Worm (Caenorhabditis elegans) whole organism, young adult: ENCODE results near the gene C25H3.17.

ENCODE experiments used
- B0019.2 ChIP-seq: fragments of 200-800 bp; sonication (Bioruptor generic); conservative IDR thresholded peaks from 2 replicates; pipeline ENCODE4 v1.3.6; 2022; ENCODE audit warnings: missing genetic modification reagents, missing genetic modification characterization, missing compliant biosample characterization
- F10E7.11 ChIP-seq: sonication (generic microtip); optimal IDR thresholded peaks from 2 replicates; lab custom pipeline; 2017; ENCODE audit warnings: mild to moderate bottlenecking, missing genetic modification characterization, moderate library complexity, missing compliant biosample characterization
- F37B4.10 ChIP-seq: fragments of 200-800 bp; sonication (Bioruptor generic); IDR thresholded peaks from 2 replicates; pipeline ENCODE4 v1.3.6; 2022; ENCODE audit warnings: missing genetic modification characterization, missing compliant biosample characterization
- F49E8.2 ChIP-seq: sonication (generic microtip); optimal IDR thresholded peaks from 3 replicates; lab custom pipeline; 2017; ENCODE audit warnings: missing genetic modification characterization, mild to moderate bottlenecking, missing compliant biosample characterization, antibody characterized with exemption, moderate library complexity; ENCODE audit not compliant: insufficient read depth
- F55B11.4 ChIP-seq: sonication (generic microtip); optimal IDR thresholded peaks from 2 replicates; lab custom pipeline; 2016; ENCODE audit warnings: missing compliant biosample characterization, missing genetic modification characterization, borderline replicate concordance; ENCODE audit not compliant: insufficient read depth
- K12H6.12 ChIP-seq: fragments of 200-800 bp; sonication (Bioruptor generic); optimal IDR thresholded peaks from 2 replicates; lab custom pipeline; 2018; ENCODE audit warnings: mild to moderate bottlenecking, missing genetic modification characterization, missing compliant biosample characterization
- efl-1 ChIP-seq: fragments of 150-350 bp; optimal IDR thresholded peaks from 2 replicates; lab custom pipeline; 2014; ENCODE audit warnings: missing biosample characterization, missing genetic modification reagents, missing genetic modification characterization
- nhr-27 ChIP-seq: fragments of 200-800 bp; sonication (Bioruptor generic); optimal IDR thresholded peaks from 2 replicates; lab custom pipeline; 2018; ENCODE audit warnings: mild to moderate bottlenecking, missing genetic modification characterization, moderate library complexity, missing compliant biosample characterization
- repo-1 ChIP-seq: sonication (generic microtip); optimal IDR thresholded peaks from 2 replicates; lab custom pipeline; 2017; ENCODE audit warnings: mild to moderate bottlenecking, missing genetic modification characterization, missing compliant biosample characterization
- sea-2 ChIP-seq: fragments of 200-800 bp; sonication (Bioruptor generic); IDR thresholded peaks from 2 replicates; pipeline ENCODE4 v1.3.6; 2022; ENCODE audit warnings: missing genetic modification characterization, missing compliant biosample characterization
- snpc-3.4 ChIP-seq: sonication (generic microtip); optimal IDR thresholded peaks from 2 replicates; lab custom pipeline; 2017; ENCODE audit warnings: missing genetic modification characterization, mild to moderate bottlenecking, missing compliant biosample characterization, antibody characterized with exemption, moderate library complexity, missing genotype, missing genetic modification reagents

- TF ChIP-seq snpc-3.4 (tag; lab: Kevin White, UChicago) = no peak
- TF ChIP-seq F10E7.11 (tag; lab: Kevin White, UChicago) = no peak
- no peak for TF ChIP-seq F37B4.10 (GFP tag; lab: Robert Waterston, UW)
- TF ChIP-seq F55B11.4 (tag; lab: Kevin White, UChicago) = no peak
- TF ChIP-seq sea-2 (GFP tag; lab: Robert Waterston, UW) = no peak
- TF ChIP-seq K12H6.12 (tag; lab: Kevin White, UChicago) = no peak
- TF ChIP-seq nhr-27 = no peak
- TF ChIP-seq B0019.2 = no peak
- no peak for TF ChIP-seq efl-1
- TF ChIP-seq repo-1 (tag; lab: Kevin White, UChicago) = no peak
- TF ChIP-seq F49E8.2 (tag; lab: Kevin White, UChicago) = no peak
These were observed 11.2 kb upstream of the C25H3.17 start, which contains the start of gene flp-27 for ce11 chrII:5680703-5681102.
